Fruit fly (Drosophila melanogaster): ENCODE results near the gene CG42740.

DNA sequence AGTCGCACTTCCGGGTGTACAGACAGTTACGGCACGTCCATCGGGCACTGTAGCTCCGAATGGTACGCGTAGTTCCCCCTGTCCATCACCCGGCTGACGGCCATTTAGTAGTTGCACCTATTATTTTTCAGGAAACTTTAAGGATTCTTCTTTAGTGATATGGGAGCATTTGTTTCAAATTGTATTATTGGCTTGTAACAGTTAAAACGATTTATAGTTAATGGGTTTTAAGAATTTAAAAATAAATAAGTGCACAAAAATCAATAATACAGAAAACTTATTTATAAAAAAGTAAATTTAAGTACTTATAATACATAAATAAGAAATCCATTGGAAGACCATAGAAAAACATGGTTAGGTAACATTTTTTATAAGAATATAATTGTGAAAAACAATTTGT, at the start of gene CG42740, which contains the start of gene CG2217:
- no peak for TF ChIP-seq Hr39 (GFP tag; optimal IDR thresholded peaks at IDR 0.05)
- TF ChIP-seq salr (GFP tag; optimal IDR thresholded peaks at IDR 0.05) = no peak

All from whole organism, prepupa.